Comparison of ENCODE assay signal across 5 fruit fly cellular contexts in the genomic region with DNA sequence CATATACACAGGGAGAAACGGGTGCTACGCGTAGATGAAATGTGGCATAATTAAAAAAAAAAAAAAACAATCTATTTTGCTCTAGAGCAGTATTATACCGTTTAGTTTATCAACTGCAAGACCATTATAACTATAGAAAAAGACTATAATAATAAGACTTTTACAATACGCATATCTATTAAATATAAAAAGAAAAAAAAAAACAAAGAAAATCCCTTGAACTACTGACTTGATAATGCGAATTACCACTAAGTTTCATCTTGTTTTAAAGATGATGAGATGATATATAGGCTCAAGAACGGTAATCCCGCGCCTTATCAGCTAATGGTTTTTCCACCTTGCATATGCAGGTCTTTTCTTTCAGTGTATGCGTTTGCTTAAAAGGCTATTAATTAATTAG.
TF ChIP-seq lines count a peak whose summit lies in the region.

No protein-coding gene starts in this region.

- TF ChIP-seq CTCF in whole organism, embryonic (GFP tag; optimal IDR thresholded peaks at IDR 0.05; lab: Kevin White, UChicago), result no peak

TF ChIP-seq in whole organism, adult, 20 proteins besides CTCF, POLR2A, EP300 and RAD21 (continues in another document):
- TF ChIP-seq CG7101 (tag; optimal IDR thresholded peaks at IDR 0.05; lab: Kevin White, UChicago) (peak; percentile 3), CG7045 (GFP tag; optimal IDR thresholded peaks at IDR 0.05; lab: Kevin White, UChicago) (no peak), ovo (GFP tag; optimal IDR thresholded peaks at IDR 0.05; lab: Kevin White, UChicago) (peak; percentile 3), CG33017 (tag; optimal IDR thresholded peaks at IDR 0.05; lab: Kevin White, UChicago) (no peak), toe (GFP tag; optimal IDR thresholded peaks at IDR 0.05; lab: Kevin White, UChicago) (no peak), tj (GFP tag; optimal IDR thresholded peaks at IDR 0.05; lab: Kevin White, UChicago) (peak; percentile 20), Hr96 (GFP tag; optimal IDR thresholded peaks at IDR 0.05; lab: Kevin White, UChicago) (peak; percentile 5), CG5204 (GFP tag; optimal IDR thresholded peaks at IDR 0.05; lab: Kevin White, UChicago) (no peak), cnc (optimal IDR thresholded peaks at IDR 0.05; lab: Kevin White, UChicago) (no peak), bab1 (GFP tag; optimal IDR thresholded peaks at IDR 0.05; lab: Kevin White, UChicago) (no peak), Clk (GFP tag; optimal IDR thresholded peaks at IDR 0.05; lab: Kevin White, UChicago) (no peak), CG1620 (GFP tag; optimal IDR thresholded peaks at IDR 0.05; lab: Kevin White, UChicago) (no peak), CG11617 (GFP tag; optimal IDR thresholded peaks at IDR 0.05; lab: Kevin White, UChicago) (peak; percentile 58), pad (GFP tag; optimal IDR thresholded peaks at IDR 0.05; lab: Kevin White, UChicago) (no peak), CG12768 (GFP tag; optimal IDR thresholded peaks at IDR 0.05; lab: Kevin White, UChicago) (no peak), CG14711 (tag; optimal IDR thresholded peaks at IDR 0.05; lab: Kevin White, UChicago) (no peak), Mnt (GFP tag; optimal IDR thresholded peaks at IDR 0.05; lab: Kevin White, UChicago) (no peak), kay (GFP tag; lab: Kevin White, UChicago; ENCODE audit: borderline replicate concordance) (peak; percentile 44)

TF ChIP-seq in whole organism, embryonic, 481 proteins besides CTCF, POLR2A, EP300 and RAD21 (continues in another document):
- TF ChIP-seq kni (GFP tag; optimal IDR thresholded peaks at IDR 0.05; lab: Kevin White, UChicago), result no peak
- peak; percentile 1 to 8 for TF ChIP-seq Pdp1 (GFP tag; optimal IDR thresholded peaks at IDR 0.05; lab: Kevin White, UChicago)
- no peak for TF ChIP-seq CG3163 (GFP tag; optimal IDR thresholded peaks at IDR 0.05; lab: Kevin White, UChicago)
- TF ChIP-seq Ptx1 (GFP tag; IDR thresholded peaks at IDR 0.05; lab: Robert Waterston, UW), result peak; percentile 35
- peak; percentile 27 for TF ChIP-seq CG18599 (GFP tag; optimal IDR thresholded peaks at IDR 0.05; lab: Kevin White, UChicago)
- no peak for TF ChIP-seq CG4282 (GFP tag; optimal IDR thresholded peaks at IDR 0.05; lab: Kevin White, UChicago)
- TF ChIP-seq nerfin-1 (tag; optimal IDR thresholded peaks at IDR 0.05; lab: Kevin White, UChicago), result peak; percentile 0
- peak; percentile 3 for TF ChIP-seq sug (tag; optimal IDR thresholded peaks at IDR 0.05; lab: Kevin White, UChicago)
- TF ChIP-seq gt (GFP tag; IDR thresholded peaks at IDR 0.05; lab: Robert Waterston, UW), result no peak
- TF ChIP-seq B-H1 (GFP tag; IDR thresholded peaks at IDR 0.05; lab: Robert Waterston, UW), result no peak
- TF ChIP-seq CG12659 (GFP tag; optimal IDR thresholded peaks at IDR 0.05; lab: Kevin White, UChicago), result peak; percentile 13
- no peak for TF ChIP-seq CHES-1-like (GFP tag; optimal IDR thresholded peaks at IDR 0.05; lab: Kevin White, UChicago)
- peak in 1 of 3 experiments; percentile 34 for TF ChIP-seq lola (GFP tag; optimal IDR thresholded peaks at IDR 0.05; lab: Kevin White, UChicago)
- TF ChIP-seq CrebB (tag; optimal IDR thresholded peaks at IDR 0.05; lab: Kevin White, UChicago), result no peak
- TF ChIP-seq hkb (optimal IDR thresholded peaks at IDR 0.05; lab: Kevin White, UChicago), result no peak
- 0 out of 2 replicates have a peak, but pooled peaks have one; percentile 14 for TF ChIP-seq hkb (GFP tag; IDR thresholded peaks at IDR 0.05; lab: Robert Waterston, UW)
- TF ChIP-seq CG15269 (tag; optimal IDR thresholded peaks at IDR 0.05; lab: Kevin White, UChicago), result peak; percentile 44
- peak; percentile 55 for TF ChIP-seq Ssrp (tag; optimal IDR thresholded peaks at IDR 0.05; lab: Kevin White, UChicago)

TF ChIP-seq in whole organism, prepupa, 60 proteins besides CTCF, POLR2A, EP300 and RAD21 (continues in another document):
- TF ChIP-seq CG4318 (GFP tag; optimal IDR thresholded peaks at IDR 0.05; lab: Kevin White, UChicago) (peak; percentile 8), CG9139 (GFP tag; optimal IDR thresholded peaks at IDR 0.05; lab: Kevin White, UChicago) (no peak), Eip93F (GFP tag; optimal IDR thresholded peaks at IDR 0.05; lab: Kevin White, UChicago) (peak; percentile 30), CG34406 (GFP tag; optimal IDR thresholded peaks at IDR 0.05; lab: Kevin White, UChicago) (peak; percentile 56), fd59A (GFP tag; optimal IDR thresholded peaks at IDR 0.05; lab: Kevin White, UChicago) (no peak), Eip75B (GFP tag; optimal IDR thresholded peaks at IDR 0.05; lab: Kevin White, UChicago) (peak; percentile 38), lz (GFP tag; optimal IDR thresholded peaks at IDR 0.05; lab: Kevin White, UChicago) (peak; percentile 44), Sox102F (GFP tag; optimal IDR thresholded peaks at IDR 0.05; lab: Kevin White, UChicago) (peak; percentile 17), CG31627 (GFP tag; optimal IDR thresholded peaks at IDR 0.05; lab: Kevin White, UChicago) (peak; percentile 35), dsx (GFP tag; optimal IDR thresholded peaks at IDR 0.05; lab: Kevin White, UChicago; ENCODE audit: poor library complexity, severe bottlenecking) (no peak), esn (GFP tag; optimal IDR thresholded peaks at IDR 0.05; lab: Kevin White, UChicago) (peak; percentile 64), OdsH (GFP tag; optimal IDR thresholded peaks at IDR 0.05; lab: Kevin White, UChicago) (peak; percentile 49), CG7368 (GFP tag; optimal IDR thresholded peaks at IDR 0.05; lab: Kevin White, UChicago) (no peak), Sox15 (GFP tag; optimal IDR thresholded peaks at IDR 0.05; lab: Kevin White, UChicago) (no peak), CG8632 (GFP tag; optimal IDR thresholded peaks at IDR 0.05; lab: Kevin White, UChicago) (peak; percentile 58), Hr39 (GFP tag; optimal IDR thresholded peaks at IDR 0.05; lab: Kevin White, UChicago) (peak; percentile 37), CG8119 (GFP tag; IDR thresholded peaks at IDR 0.05; lab: Robert Waterston, UW) (peak; percentile 40; the same call in 1 of the 3 replicates), Hr4 (GFP tag; optimal IDR thresholded peaks at IDR 0.05; lab: Kevin White, UChicago) (peak; percentile 2)

TF ChIP-seq in whole organism, pupa, 21 proteins besides CTCF, POLR2A, EP300 and RAD21 (continues in another document):
- TF ChIP-seq Pif1A (GFP tag; optimal IDR thresholded peaks at IDR 0.05; lab: Kevin White, UChicago), result peak; percentile 1
- no peak for TF ChIP-seq fd96Ca (GFP tag; IDR thresholded peaks at IDR 0.05; lab: Robert Waterston, UW)
- no peak for TF ChIP-seq Ets98B (GFP tag; IDR thresholded peaks at IDR 0.05; lab: Robert Waterston, UW)
- no peak for TF ChIP-seq CG12605 (GFP tag; IDR thresholded peaks at IDR 0.05; lab: Robert Waterston, UW)
- peak; percentile 41 for TF ChIP-seq CG8159 (tag; optimal IDR thresholded peaks at IDR 0.05; lab: Kevin White, UChicago)
- no peak for TF ChIP-seq CG13204 (GFP tag; optimal IDR thresholded peaks at IDR 0.05; lab: Kevin White, UChicago)
- TF ChIP-seq gl (tag; optimal IDR thresholded peaks at IDR 0.05; lab: Kevin White, UChicago), result no peak
- TF ChIP-seq CG14655 (GFP tag; optimal IDR thresholded peaks at IDR 0.05; lab: Kevin White, UChicago), result peak; percentile 38
- no peak for TF ChIP-seq rn (GFP tag; IDR thresholded peaks at IDR 0.05; lab: Robert Waterston, UW)
- no peak for TF ChIP-seq CG17806 (tag; optimal IDR thresholded peaks at IDR 0.05; lab: Kevin White, UChicago)
- no peak for TF ChIP-seq CG9948 (tag; optimal IDR thresholded peaks at IDR 0.05; lab: Kevin White, UChicago)
- TF ChIP-seq D1 (tag; optimal IDR thresholded peaks at IDR 0.05; lab: Kevin White, UChicago), result no peak
- TF ChIP-seq CG10348 (GFP tag; IDR thresholded peaks at IDR 0.05; lab: Robert Waterston, UW), result no peak
- TF ChIP-seq CG15710 (tag; optimal IDR thresholded peaks at IDR 0.05; lab: Kevin White, UChicago), result peak; percentile 30
- TF ChIP-seq Pif1B (GFP tag; optimal IDR thresholded peaks at IDR 0.05; lab: Kevin White, UChicago), result no peak
- no peak for TF ChIP-seq EcR (GFP tag; optimal IDR thresholded peaks at IDR 0.05; lab: Kevin White, UChicago)
- TF ChIP-seq CG4496 (GFP tag; IDR thresholded peaks at IDR 0.05; lab: Robert Waterston, UW), result no peak
- TF ChIP-seq CG34367 (tag; optimal IDR thresholded peaks at IDR 0.05; lab: Kevin White, UChicago), result no peak
- TF ChIP-seq Snoo (tag; optimal IDR thresholded peaks at IDR 0.05; lab: Kevin White, UChicago), result peak; percentile 21
- no peak for TF ChIP-seq CG8301 (tag; optimal IDR thresholded peaks at IDR 0.05; lab: Kevin White, UChicago)

TF ChIP-seq in whole organism, wandering third instar larva, 38 proteins besides CTCF, POLR2A, EP300 and RAD21:
- TF ChIP-seq jim (GFP tag; optimal IDR thresholded peaks at IDR 0.05; lab: Kevin White, UChicago) (no peak), rgr (GFP tag; optimal IDR thresholded peaks at IDR 0.05; lab: Kevin White, UChicago) (peak; percentile 20), Hnf4 (GFP tag; optimal IDR thresholded peaks at IDR 0.05; lab: Kevin White, UChicago) (peak; percentile 12), Sp1 (GFP tag; optimal IDR thresholded peaks at IDR 0.05; lab: Kevin White, UChicago) (peak; percentile 54), woc (GFP tag; optimal IDR thresholded peaks at IDR 0.05; lab: Kevin White, UChicago) (no peak), fru (GFP tag; optimal IDR thresholded peaks at IDR 0.05; lab: Kevin White, UChicago) (peak; percentile 42), h (GFP tag; optimal IDR thresholded peaks at IDR 0.05; lab: Kevin White, UChicago) (peak; percentile 33), br (GFP tag; optimal IDR thresholded peaks at IDR 0.05; lab: Kevin White, UChicago) (no peak), ey (GFP tag; optimal IDR thresholded peaks at IDR 0.05; lab: Kevin White, UChicago) (peak; percentile 14), Mio (GFP tag; optimal IDR thresholded peaks at IDR 0.05; lab: Kevin White, UChicago) (no peak), sage (GFP tag; optimal IDR thresholded peaks at IDR 0.05; lab: Kevin White, UChicago) (no peak), foxo (GFP tag; optimal IDR thresholded peaks at IDR 0.05; lab: Kevin White, UChicago) (peak in 1 of 2 experiments; percentile 58), Myc (optimal IDR thresholded peaks at IDR 0.05; lab: Kevin White, UChicago) (no peak), OdsH (GFP tag; optimal IDR thresholded peaks at IDR 0.05; lab: Kevin White, UChicago) (peak; percentile 48), psq (GFP tag; optimal IDR thresholded peaks at IDR 0.05; lab: Kevin White, UChicago) (peak; percentile 45), HLH106 (tag; optimal IDR thresholded peaks at IDR 0.05; lab: Kevin White, UChicago) (peak; percentile 35), Dfd (GFP tag; optimal IDR thresholded peaks at IDR 0.05; lab: Kevin White, UChicago) (no peak), N (GFP tag; optimal IDR thresholded peaks at IDR 0.05; lab: Kevin White, UChicago) (no peak), Hr78 (GFP tag; optimal IDR thresholded peaks at IDR 0.05; lab: Kevin White, UChicago) (no peak)
